Fruit fly (Drosophila melanogaster) whole organism, embryonic: Measurements from ENCODE around the gene Xe7.

Source experiments
- BEAF-32 ChIP-seq: fragments of 200-800 bp; sonication (Bioruptor generic); optimal IDR thresholded peaks from 3 replicates; lab custom pipeline; 2017; ENCODE audit warnings: missing biosample characterization, missing genetic modification characterization, mild to moderate bottlenecking, moderate library complexity, missing genetic modification reagents
- CG11696 ChIP-seq: fragments of 200-800 bp; sonication (Bioruptor generic); IDR thresholded peaks from 2 replicates; pipeline ENCODE4 v1.3.6; 2022; ENCODE audit warnings: missing biosample characterization, missing genetic modification characterization
- CG11723 ChIP-seq: fragments of 200-800 bp; sonication (Bioruptor generic); optimal IDR thresholded peaks from 2 replicates; lab custom pipeline; 2017; ENCODE audit warnings: missing biosample characterization, mild to moderate bottlenecking, missing genetic modification characterization
- CG12071 ChIP-seq: fragments of 200-800 bp; sonication (Bioruptor generic); optimal IDR thresholded peaks from 3 replicates; lab custom pipeline; 2018; ENCODE audit warnings: missing biosample characterization, mild to moderate bottlenecking, missing genetic modification characterization
- CG12744 ChIP-seq: fragments of 200-800 bp; sonication (Bioruptor generic); optimal IDR thresholded peaks from 2 replicates; lab custom pipeline; 2016; ENCODE audit warnings: missing biosample characterization, missing genetic modification characterization
- CG2116 ChIP-seq: fragments of 200-800 bp; sonication (Bioruptor generic); optimal IDR thresholded peaks from 3 replicates; lab custom pipeline; 2018; ENCODE audit warnings: missing biosample characterization, mild to moderate bottlenecking, missing genetic modification characterization
- CG2120 ChIP-seq: fragments of 200-800 bp; sonication (Bioruptor generic); optimal IDR thresholded peaks from 3 replicates; lab custom pipeline; 2016; ENCODE audit warnings: missing biosample characterization, missing genetic modification characterization
- CG32772 ChIP-seq: fragments of 200-800 bp; sonication (Bioruptor generic); IDR thresholded peaks from 2 replicates; pipeline ENCODE4 v1.3.6; 2022; ENCODE audit warnings: missing biosample characterization, missing genetic modification characterization
- CG4617 ChIP-seq: fragments of 200-800 bp; sonication (Bioruptor generic); optimal IDR thresholded peaks from 3 replicates; lab custom pipeline; 2016; ENCODE audit warnings: missing biosample characterization, missing genetic modification characterization, borderline replicate concordance
- CG6175 ChIP-seq: fragments of 200-800 bp; sonication (Bioruptor generic); IDR thresholded peaks from 3 replicates; pipeline ENCODE4 v1.3.6; 2022; ENCODE audit warnings: missing biosample characterization, missing genetic modification characterization
- CG6654 ChIP-seq: fragments of 200-800 bp; sonication (Bioruptor generic); optimal IDR thresholded peaks from 2 replicates; lab custom pipeline; 2017; ENCODE audit warnings: missing biosample characterization, mild to moderate bottlenecking, missing genetic modification characterization
- CG6765 ChIP-seq: fragments of 200-800 bp; sonication (Bioruptor generic); optimal IDR thresholded peaks from 3 replicates; lab custom pipeline; 2017; ENCODE audit warnings: missing biosample characterization, mild to moderate bottlenecking, missing genetic modification characterization
- CG7839 ChIP-seq: fragments of 200-800 bp; sonication (Bioruptor generic); optimal IDR thresholded peaks from 3 replicates; lab custom pipeline; 2018; ENCODE audit warnings: missing biosample characterization, mild to moderate bottlenecking, missing genetic modification characterization, moderate library complexity
- CG7963 ChIP-seq: fragments of 200-800 bp; sonication (Bioruptor generic); IDR thresholded peaks from 3 replicates; pipeline ENCODE4 v1.3.6; 2022; ENCODE audit warnings: missing biosample characterization, missing genetic modification characterization; ENCODE audit not compliant: partially characterized antibody
- CkIIα-i1 ChIP-seq: fragments of 200-800 bp; sonication (Bioruptor generic); IDR thresholded peaks from 2 replicates; pipeline ENCODE4 v1.3.6; 2022; ENCODE audit warnings: missing biosample characterization, missing genetic modification characterization
- Dek ChIP-seq: fragments of 200-800 bp; sonication (Bioruptor generic); optimal IDR thresholded peaks from 3 replicates; lab custom pipeline; 2019; ENCODE audit warnings: missing biosample characterization, mild to moderate bottlenecking, missing genetic modification characterization, moderate library complexity
- Dll ChIP-seq: fragments of 200-800 bp; sonication (Bioruptor generic); IDR thresholded peaks from 4 replicates; pipeline ENCODE4 v1.3.6; 2022; ENCODE audit warnings: missing biosample characterization, missing genetic modification characterization; ENCODE audit not compliant: partially characterized antibody
- Eip74EF ChIP-seq, 2 experiments: fragments of 200-800 bp in 1 of 2; fragments of >200 bp in 1 of 2; sonication (Bioruptor generic) in 1 of 2; optimal IDR thresholded peaks; 2 replicates each; lab custom pipeline; 2017 to 2019; ENCODE audit warnings: missing biosample characterization in 2 of 2, missing genetic modification characterization in 2 of 2, mild to moderate bottlenecking in 1 of 2, moderate library complexity in 1 of 2
- Gsc ChIP-seq: fragments of 200-800 bp; sonication (Bioruptor generic); IDR thresholded peaks from 2 replicates; pipeline ENCODE4 v1.3.6; 2022; ENCODE audit warnings: missing biosample characterization, missing genetic modification characterization
- H15 ChIP-seq: fragments of 200-800 bp; sonication (Bioruptor generic); IDR thresholded peaks from 3 replicates; pipeline ENCODE4 v1.3.6; 2022; ENCODE audit warnings: missing biosample characterization, missing genetic modification characterization
- HLH4C ChIP-seq: fragments of 200-800 bp; sonication (Bioruptor generic); IDR thresholded peaks from 3 replicates; pipeline ENCODE4 v1.3.6; 2022; ENCODE audit warnings: missing biosample characterization, missing genetic modification characterization; ENCODE audit not compliant: partially characterized antibody
- Lpt ChIP-seq: fragments of >200 bp; optimal IDR thresholded peaks from 2 replicates; lab custom pipeline; 2018; ENCODE audit warnings: missing biosample characterization, missing genetic modification characterization
- MBD-R2 ChIP-seq: fragments of 200-800 bp; sonication (Bioruptor generic); IDR thresholded peaks from 2 replicates; pipeline ENCODE4 v1.3.6; 2022; ENCODE audit warnings: missing biosample characterization, missing genetic modification characterization
- NFAT ChIP-seq: fragments of 200-800 bp; sonication (Bioruptor generic); IDR thresholded peaks from 2 replicates; pipeline ENCODE4 v1.3.6; 2022; ENCODE audit warnings: missing biosample characterization, missing genetic modification characterization
- Oli ChIP-seq: fragments of 200-800 bp; sonication (Bioruptor generic); optimal IDR thresholded peaks from 2 replicates; lab custom pipeline; 2018; ENCODE audit warnings: missing biosample characterization, mild to moderate bottlenecking, missing genetic modification characterization, moderate library complexity
- Poxn ChIP-seq: fragments of 200-800 bp; sonication (Bioruptor generic); IDR thresholded peaks from 2 replicates; pipeline ENCODE4 v1.3.6; 2022; ENCODE audit warnings: missing biosample characterization, missing genetic modification characterization
- Sox100B ChIP-seq: fragments of 200-800 bp; sonication (Bioruptor generic); optimal IDR thresholded peaks from 3 replicates; lab custom pipeline; 2018; ENCODE audit warnings: missing biosample characterization, mild to moderate bottlenecking, missing genetic modification characterization
- Stat92E ChIP-seq, 3 experiments: fragments of >200 bp in 2 of 3; fragments of 200-800 bp in 1 of 3; sonication (Bioruptor generic) in 1 of 3; optimal IDR thresholded peaks; 2 replicates each; lab custom pipeline; 2017 to 2019; ENCODE audit warnings: missing biosample characterization in 3 of 3, missing genetic modification characterization in 3 of 3, mild to moderate bottlenecking in 1 of 3, moderate library complexity in 1 of 3
- ab ChIP-seq: fragments of 200-800 bp; sonication (Bioruptor generic); optimal IDR thresholded peaks from 2 replicates; lab custom pipeline; 2016; ENCODE audit warnings: missing biosample characterization, missing genetic modification characterization
- az2 ChIP-seq: fragments of 200-800 bp; sonication (Bioruptor generic); optimal IDR thresholded peaks from 3 replicates; lab custom pipeline; 2016; ENCODE audit warnings: missing biosample characterization, missing genetic modification characterization
- corto ChIP-seq: fragments of 200-800 bp; sonication (Bioruptor generic); optimal IDR thresholded peaks from 2 replicates; lab custom pipeline; 2016; ENCODE audit warnings: missing biosample characterization, mild to moderate bottlenecking, missing genetic modification characterization, moderate library complexity
- crp ChIP-seq, 2 experiments: fragments of 200-800 bp; sonication (Bioruptor generic); optimal IDR thresholded peaks; 2 replicates in 1 of 2; 3 replicates in 1 of 2; lab custom pipeline; 2017; ENCODE audit warnings: missing biosample characterization in 2 of 2, missing genetic modification characterization in 2 of 2, mild to moderate bottlenecking in 1 of 2, moderate library complexity in 1 of 2
- dimm ChIP-seq: fragments of 200-800 bp; sonication (Bioruptor generic); IDR thresholded peaks from 2 replicates; pipeline ENCODE4 v1.3.6; 2022; ENCODE audit warnings: missing biosample characterization, missing genetic modification characterization
- gro ChIP-seq: fragments of 200-800 bp; sonication (Bioruptor generic); optimal IDR thresholded peaks from 2 replicates; lab custom pipeline; 2016; ENCODE audit warnings: missing biosample characterization, missing genetic modification characterization
- inv ChIP-seq: fragments of 200-800 bp; sonication (Bioruptor generic); IDR thresholded peaks from 2 replicates; pipeline ENCODE4 v1.3.6; 2022; ENCODE audit warnings: missing biosample characterization, missing genetic modification characterization; ENCODE audit not compliant: partially characterized antibody
- pan ChIP-seq, 4 experiments: fragments of >200 bp in 3 of 4; fragments of 200-800 bp in 1 of 4; sonication (Bioruptor generic) in 1 of 4; optimal IDR thresholded peaks in 3 of 4; IDR thresholded peaks in 1 of 4; 2 replicates each; pipeline versions ENCODE4 v1.3.6 to Lab custom; 2017 to 2022; ENCODE audit warnings: missing biosample characterization in 2 of 4, missing genetic modification characterization in 2 of 4, mixed read lengths in 1 of 4
- repo ChIP-seq: fragments of 200-800 bp; sonication (Bioruptor generic); optimal IDR thresholded peaks from 2 replicates; lab custom pipeline; 2016; ENCODE audit warnings: missing biosample characterization, missing genetic modification characterization
- ro ChIP-seq: fragments of 200-800 bp; sonication (Bioruptor generic); IDR thresholded peaks from 2 replicates; pipeline ENCODE4 v1.3.6; 2022; ENCODE audit warnings: missing biosample characterization, missing genetic modification characterization
- salm ChIP-seq: fragments of 200-800 bp; sonication (Bioruptor generic); optimal IDR thresholded peaks from 2 replicates; lab custom pipeline; 2018; ENCODE audit warnings: missing biosample characterization, mild to moderate bottlenecking, missing genetic modification characterization
- sima ChIP-seq: fragments of 200-800 bp; sonication (Bioruptor generic); optimal IDR thresholded peaks from 2 replicates; lab custom pipeline; 2016; ENCODE audit warnings: missing biosample characterization, missing genetic modification characterization
- tna ChIP-seq: fragments of 200-800 bp; sonication (Bioruptor generic); IDR thresholded peaks from 2 replicates; pipeline ENCODE4 v1.3.6; 2022; ENCODE audit warnings: missing biosample characterization, missing genetic modification characterization; ENCODE audit not compliant: partially characterized antibody
- unpg ChIP-seq: fragments of 200-800 bp; sonication (Bioruptor generic); optimal IDR thresholded peaks from 3 replicates; lab custom pipeline; 2018; ENCODE audit warnings: missing biosample characterization, mild to moderate bottlenecking, missing genetic modification characterization, moderate library complexity
- vfl ChIP-seq: fragments of 200-800 bp; sonication (Bioruptor generic); optimal IDR thresholded peaks from 2 replicates; lab custom pipeline; 2016; ENCODE audit warnings: missing biosample characterization, missing genetic modification characterization
- vvl ChIP-seq: fragments of 200-800 bp; sonication (Bioruptor generic); IDR thresholded peaks from 2 replicates; pipeline ENCODE4 v1.3.6; 2022; ENCODE audit warnings: missing biosample characterization, missing genetic modification characterization
- wdn ChIP-seq: fragments of 200-800 bp; sonication (Bioruptor generic); IDR thresholded peaks from 2 replicates; pipeline ENCODE4 v1.3.6; 2022; ENCODE audit warnings: missing biosample characterization, missing genetic modification characterization
- wor ChIP-seq: fragments of 200-800 bp; sonication (Bioruptor generic); IDR thresholded peaks from 2 replicates; pipeline ENCODE4 v1.3.6; 2022; ENCODE audit warnings: missing biosample characterization, missing genetic modification characterization
- z ChIP-seq: fragments of 200-800 bp; sonication (Bioruptor generic); IDR thresholded peaks from 3 replicates; pipeline ENCODE4 v1.3.6; 2022; ENCODE audit warnings: missing biosample characterization, missing genetic modification characterization
- zen2 ChIP-seq: fragments of 200-800 bp; sonication (Bioruptor generic); IDR thresholded peaks from 3 replicates; pipeline ENCODE4 v1.3.6; 2022; ENCODE audit warnings: missing biosample characterization, missing genetic modification characterization; ENCODE audit not compliant: partially characterized antibody

The Xe7 gene

DNA sequence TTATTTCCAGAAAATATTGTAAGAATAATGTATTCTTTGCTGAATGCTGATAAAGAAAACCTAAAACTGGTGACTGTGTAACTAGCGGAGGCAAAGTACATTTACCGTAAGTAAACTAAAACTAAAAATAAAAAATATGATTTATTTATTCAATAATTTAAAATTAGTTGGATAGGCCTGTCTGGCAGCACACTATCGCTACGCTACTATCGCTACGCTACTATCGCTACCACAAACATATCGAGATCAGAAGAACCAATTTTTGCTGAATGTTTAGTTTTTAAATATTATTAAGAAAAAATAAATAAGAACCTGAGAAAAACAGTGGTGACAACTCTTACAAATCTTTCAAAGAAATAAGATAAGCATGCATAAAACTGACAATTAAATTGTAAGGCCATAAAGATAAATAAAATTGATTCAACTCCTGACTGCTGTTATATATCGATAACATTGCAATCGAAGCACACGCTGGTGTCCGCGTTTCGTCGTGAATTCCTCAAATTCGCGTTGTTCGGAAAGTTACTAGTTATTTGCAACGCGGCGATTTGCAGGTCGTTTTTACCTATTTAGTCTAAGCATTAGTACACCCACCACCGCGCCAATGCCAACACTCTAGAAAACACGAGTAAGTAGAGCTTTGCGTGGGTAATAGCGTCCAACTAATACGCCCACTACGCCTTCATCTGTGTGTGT lies 8.8 kb downstream of the Xe7 start, which contains the start of gene Wdr33 (continued):
- TF ChIP-seq Oli (tag; lab: Kevin White, UChicago) (peak; percentile 48), corto (peak; percentile 45), unpg (peak; percentile 31), wdn (GFP tag; lab: Robert Waterston, UW) (no peak), CG32772 (GFP tag; lab: Robert Waterston, UW) (no peak), BEAF-32 (GFP tag; lab: Kevin White, UChicago) (peak; percentile 82), Dek (peak; percentile 34), CG7963 (GFP tag; lab: Robert Waterston, UW) (peak; percentile 83), Lpt (no peak), CG6765 (GFP tag; lab: Kevin White, UChicago) (no peak), tna (GFP tag; lab: Robert Waterston, UW) (peak; percentile 82), CG11723 (GFP tag; lab: Kevin White, UChicago) (no peak), ab (GFP tag; lab: Kevin White, UChicago) (no peak), zen2 (GFP tag; lab: Robert Waterston, UW) (peak; percentile 70; the same call in 1 of the 3 replicates), CG12744 (GFP tag; lab: Kevin White, UChicago) (no peak), crp (GFP tag; optimal IDR thresholded peaks at IDR 0.05; lab: Kevin White, UChicago) (no peak), CG2120 (GFP tag; lab: Kevin White, UChicago) (no peak), vfl (no peak), dimm (no peak), Sox100B (no peak), salm (tag; lab: Kevin White, UChicago) (no peak), MBD-R2 (GFP tag; lab: Robert Waterston, UW) (peak; percentile 51), pan (optimal IDR thresholded peaks at IDR 0.05; lab: Kevin White, UChicago) (no peak), pan (GFP tag; optimal IDR thresholded peaks at IDR 0.05 in 1 of 2, IDR thresholded peaks at IDR 0.05 in 1 of 2) (peak in 1 of 2 experiments; percentile 46), HLH4C (GFP tag; lab: Robert Waterston, UW) (peak; percentile 84), az2 (GFP tag; lab: Kevin White, UChicago) (peak; percentile 46), H15 (0 out of 3 replicates have a peak, but pooled peaks have one; percentile 7), CkIIα-i1 (GFP tag; lab: Robert Waterston, UW) (no peak), Gsc (GFP tag; lab: Robert Waterston, UW) (no peak), Eip74EF (GFP tag; optimal IDR thresholded peaks at IDR 0.05; lab: Kevin White, UChicago) (no peak), ro (GFP tag; lab: Robert Waterston, UW) (no peak), Stat92E (GFP tag; optimal IDR thresholded peaks at IDR 0.05; lab: Kevin White, UChicago) (no peak), CG12071 (GFP tag; lab: Kevin White, UChicago) (no peak), z (no peak), repo (GFP tag; lab: Kevin White, UChicago) (no peak), gro (GFP tag; lab: Kevin White, UChicago) (no peak), Dll (GFP tag; lab: Robert Waterston, UW) (peak; percentile 96), CG6654 (GFP tag; lab: Kevin White, UChicago) (no peak), CG4617 (GFP tag; lab: Kevin White, UChicago) (no peak), wor (GFP tag; lab: Robert Waterston, UW) (0 out of 2 replicates have a peak, but pooled peaks have one; percentile 13), inv (GFP tag; lab: Robert Waterston, UW) (peak; percentile 91), sima (GFP tag; lab: Kevin White, UChicago) (no peak), Poxn (GFP tag; lab: Robert Waterston, UW) (no peak), NFAT (GFP tag; lab: Robert Waterston, UW) (0 out of 2 replicates have a peak, but pooled peaks have one; percentile 8), CG11696 (GFP tag; lab: Robert Waterston, UW) (no peak), CG2116 (peak; percentile 39), CG6175 (GFP tag; lab: Robert Waterston, UW) (no peak), vvl (GFP tag; lab: Robert Waterston, UW) (no peak; the same call in 1 of the 2 replicates), CG7839 (tag; lab: Kevin White, UChicago) (no peak)
